Worm (Caenorhabditis elegans): ENCODE data around the gene ssp-36.

ssp-36 gene

DNA sequence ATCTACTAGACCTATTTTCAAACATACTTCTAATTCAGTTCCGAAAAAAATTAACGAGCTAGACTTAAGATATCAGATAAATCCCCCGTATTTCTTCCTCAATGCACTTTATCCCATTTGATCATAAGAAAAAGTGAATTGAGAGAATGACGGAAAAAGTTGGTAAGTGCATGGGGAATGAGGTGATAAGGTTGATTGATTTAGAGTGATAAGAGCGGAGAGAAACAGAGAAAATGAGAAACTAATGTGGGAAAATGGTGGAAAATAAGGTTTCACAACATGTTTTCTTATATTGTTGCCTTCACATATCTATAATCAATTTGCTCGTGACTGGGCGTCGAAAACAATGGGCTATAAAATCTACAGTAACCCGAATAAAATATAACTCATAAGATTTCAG is 30.4 kb downstream of the ssp-36 start:
- TF ChIP-seq ceh-28 (tag; optimal IDR thresholded peaks at IDR 0.05) (peak; percentile 4), daf-12 (tag; optimal IDR thresholded peaks at IDR 0.05) (no peak), jun-1 (tag; optimal IDR thresholded peaks at IDR 0.05) (no peak), pqm-1 (tag; optimal IDR thresholded peaks at IDR 0.05) (peak; percentile 64), nhr-23 (tag; optimal IDR thresholded peaks at IDR 0.05) (no peak), elt-1 (tag; optimal IDR thresholded peaks at IDR 0.05) (no peak), elt-2 (tag; optimal IDR thresholded peaks at IDR 0.05) (peak; percentile 75), ceh-82 (tag; optimal IDR thresholded peaks at IDR 0.05) (no peak), unc-62 (GFP tag; optimal IDR thresholded peaks at IDR 0.05) (no peak), eor-1 (tag; optimal IDR thresholded peaks at IDR 0.05) (no peak), nfya-1 (tag; optimal IDR thresholded peaks at IDR 0.05; ENCODE audit: insufficient read depth) (peak; percentile 35)

DNA sequence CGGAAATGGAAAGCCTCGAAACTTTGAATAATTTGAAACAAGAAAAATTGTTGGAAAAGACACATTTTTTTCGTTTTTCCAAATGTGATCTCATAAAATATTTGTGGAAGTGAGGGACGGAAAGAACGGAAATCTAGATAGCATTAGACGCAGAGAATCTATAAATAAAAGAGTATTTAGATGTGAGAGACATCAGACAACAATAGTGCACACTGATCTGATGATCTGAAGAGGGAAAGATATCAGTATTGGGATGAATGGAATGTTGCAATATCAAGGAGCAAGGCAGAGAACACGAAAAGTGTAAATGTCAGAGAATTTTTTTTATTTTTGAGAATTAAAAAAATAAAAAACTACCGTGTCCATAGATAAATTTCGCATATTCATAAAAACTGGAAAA is 31.3 kb downstream of the ssp-36 start:
- TF ChIP-seq pqm-1 (tag; optimal IDR thresholded peaks at IDR 0.05) (peak; percentile 16), fos-1 (tag; optimal IDR thresholded peaks at IDR 0.05) (no peak), ztf-11 (tag; optimal IDR thresholded peaks at IDR 0.05) (no peak), lsy-12 (tag; optimal IDR thresholded peaks at IDR 0.05) (no peak), elt-2 (tag; optimal IDR thresholded peaks at IDR 0.05) (peak; percentile 3)

DNA sequence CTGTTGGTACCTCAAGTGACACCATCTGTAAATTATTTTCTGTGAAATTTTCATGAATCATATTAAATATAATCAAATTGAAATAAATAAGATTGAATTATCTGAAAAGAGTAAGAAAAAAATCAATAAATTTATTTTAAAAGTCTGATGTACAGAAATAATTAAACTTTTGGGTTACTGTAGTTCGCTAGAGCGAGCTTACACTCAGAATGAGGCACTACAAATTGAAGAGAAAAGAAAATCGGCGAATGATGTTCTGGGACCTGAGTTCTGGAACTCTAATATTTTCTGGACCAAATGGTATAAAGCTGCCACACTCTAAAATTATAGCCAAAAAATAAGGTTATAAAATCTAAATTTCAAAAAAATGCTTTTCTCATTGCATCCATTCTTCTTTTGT is 32.2 kb downstream of the ssp-36 start:
- TF ChIP-seq unc-39 (tag; optimal IDR thresholded peaks at IDR 0.05) (no peak), zag-1 (tag; optimal IDR thresholded peaks at IDR 0.05) (no peak)

DNA sequence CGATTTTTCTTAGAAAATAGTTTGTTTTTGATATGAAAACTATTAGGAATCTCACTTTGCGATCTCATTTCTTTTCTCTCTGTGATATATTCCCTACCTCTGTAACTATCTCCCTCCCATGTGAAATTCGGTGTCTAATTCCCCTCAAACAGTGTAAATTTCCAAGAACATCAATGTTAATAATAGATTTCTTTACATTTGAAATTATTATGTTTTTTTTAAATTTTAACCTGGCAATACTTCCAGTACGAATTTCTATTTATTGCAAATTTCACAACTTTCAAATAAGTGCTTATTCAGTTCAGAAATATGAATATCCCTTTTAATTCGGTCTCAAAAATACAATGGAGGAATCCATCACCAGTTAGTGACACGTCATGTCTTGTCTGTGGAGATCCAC is 37.8 kb downstream of the ssp-36 start, which contains the start of gene nhr-100:
Gene nhr-100, plus strand, starts transcription at position 301 of the 400 bp plus-strand sequence.
- TF ChIP-seq nhr-77 (tag; optimal IDR thresholded peaks at IDR 0.05) = no peak
- no peak for TF ChIP-seq lsy-12 (tag; optimal IDR thresholded peaks at IDR 0.05)
- TF ChIP-seq ama-1 (optimal IDR thresholded peaks at IDR 0.05) = no peak
- no peak for TF ChIP-seq daf-12 (tag; optimal IDR thresholded peaks at IDR 0.05)
- TF ChIP-seq nhr-76 (tag; optimal IDR thresholded peaks at IDR 0.05) = no peak
- TF ChIP-seq aly-2 (tag; optimal IDR thresholded peaks at IDR 0.05) = no peak
- no peak for TF ChIP-seq elt-1 (tag; optimal IDR thresholded peaks at IDR 0.05)
- no peak for TF ChIP-seq nhr-11 (tag; optimal IDR thresholded peaks at IDR 0.05)
- TF ChIP-seq lin-39 (tag; optimal IDR thresholded peaks at IDR 0.05) = no peak
- no peak for TF ChIP-seq ceh-9 (tag; optimal IDR thresholded peaks at IDR 0.05)
- TF ChIP-seq pha-4 (tag; optimal IDR thresholded peaks at IDR 0.05) = no peak
- no peak for TF ChIP-seq nhr-237 (tag; optimal IDR thresholded peaks at IDR 0.05)
- TF ChIP-seq sea-2 (GFP tag; optimal IDR thresholded peaks at IDR 0.05) = no peak
- TF ChIP-seq ceh-82 (tag; optimal IDR thresholded peaks at IDR 0.05) = no peak
- TF ChIP-seq elt-3 (tag; optimal IDR thresholded peaks at IDR 0.05) = no peak
- no peak for TF ChIP-seq ceh-16 (tag; optimal IDR thresholded peaks at IDR 0.05)
- no peak for TF ChIP-seq hmg-11 (tag; optimal IDR thresholded peaks at IDR 0.05)
- TF ChIP-seq nhr-28 (tag; optimal IDR thresholded peaks at IDR 0.05) = no peak
- TF ChIP-seq fos-1 (tag; optimal IDR thresholded peaks at IDR 0.05) = no peak

DNA sequence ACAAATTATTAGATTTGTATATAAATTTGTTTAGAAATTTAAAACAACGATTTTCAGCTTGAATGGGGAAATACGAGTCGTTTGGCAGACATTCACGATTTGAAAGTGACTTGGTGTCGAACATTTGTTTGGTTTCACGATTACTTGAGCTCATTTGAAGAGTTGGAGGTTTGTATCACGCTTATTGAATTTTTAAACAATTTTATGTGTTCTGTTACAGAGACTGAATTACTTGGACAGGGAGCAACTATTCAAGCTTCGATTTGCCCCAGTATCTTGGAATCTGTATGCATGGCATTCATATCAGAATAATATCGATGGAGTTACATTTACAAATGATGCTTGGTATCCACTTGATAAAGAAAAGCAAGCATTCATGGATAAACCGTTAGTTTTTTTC is 38.9 kb downstream of the ssp-36 start:
- TF ChIP-seq nhr-77 (tag; optimal IDR thresholded peaks at IDR 0.05) = no peak
- TF ChIP-seq fkh-2 (tag; optimal IDR thresholded peaks at IDR 0.05) = no peak
- no peak for TF ChIP-seq ceh-9 (tag; optimal IDR thresholded peaks at IDR 0.05)
- TF ChIP-seq lin-15B (tag; optimal IDR thresholded peaks at IDR 0.05) = no peak
- TF ChIP-seq skn-1 (tag; optimal IDR thresholded peaks at IDR 0.05) = no peak
- TF ChIP-seq nhr-25 (tag; optimal IDR thresholded peaks at IDR 0.05) = no peak
- no peak for TF ChIP-seq ZK546.5 (tag; optimal IDR thresholded peaks at IDR 0.05)
- TF ChIP-seq unc-62 (GFP tag; optimal IDR thresholded peaks at IDR 0.05) = no peak
- no peak for TF ChIP-seq elt-3 (tag; optimal IDR thresholded peaks at IDR 0.05)
- TF ChIP-seq ceh-28 (tag; optimal IDR thresholded peaks at IDR 0.05) = no peak
- TF ChIP-seq ceh-82 (tag; optimal IDR thresholded peaks at IDR 0.05) = no peak
- TF ChIP-seq tbx-2 (tag; optimal IDR thresholded peaks at IDR 0.05) = no peak
- no peak for TF ChIP-seq nhr-12 (tag; optimal IDR thresholded peaks at IDR 0.05)
